Worm (Caenorhabditis elegans): ENCODE data around the gene R03H10.6.

ce11 chrII:4209071-4209747 is 35.9 kb upstream of the R03H10.6 start, which contains the start of gene F31D5.6:
- TF ChIP-seq lin-11 (tag; optimal IDR thresholded peaks at IDR 0.05) (no peak), ztf-4 (tag; optimal IDR thresholded peaks at IDR 0.05) (no peak), snpc-4 (tag; optimal IDR thresholded peaks at IDR 0.05) (no peak)
